Fruit fly (Drosophila melanogaster): Measurements from ENCODE around the gene neo.

Gene neo

dm6 chr3R:29778985-29779298 lies 40.0 kb upstream of the neo start:
- TF ChIP-seq exex (tag; optimal IDR thresholded peaks at IDR 0.05) (peak; percentile 41), Pdp1 (GFP tag; optimal IDR thresholded peaks at IDR 0.05) (peak in 1 of 2 experiments; percentile 5), slbo (GFP tag; IDR thresholded peaks at IDR 0.05) (0 out of 2 replicates have a peak, but pooled peaks have one; percentile 4), Med (GFP tag) (peak; percentile 71), sug (tag; optimal IDR thresholded peaks at IDR 0.05) (peak; percentile 20), CG2678 (tag; optimal IDR thresholded peaks at IDR 0.05) (peak; percentile 27), unc-4 (GFP tag; IDR thresholded peaks at IDR 0.05; ENCODE audit: partially characterized antibody) (peak; percentile 10; the same call in 1 of the 2 replicates), CG11696 (GFP tag; IDR thresholded peaks at IDR 0.05) (peak; percentile 31; the same call in 1 of the 2 replicates), pzg (GFP tag; optimal IDR thresholded peaks at IDR 0.05) (no peak), CG18599 (GFP tag; optimal IDR thresholded peaks at IDR 0.05) (peak; percentile 22), cwo (GFP tag; optimal IDR thresholded peaks at IDR 0.05) (peak; percentile 31), CG11695 (GFP tag; IDR thresholded peaks at IDR 0.05) (peak; percentile 16; the same call in 1 of the 3 replicates), Tbp (GFP tag; optimal IDR thresholded peaks at IDR 0.05) (no peak), Ptx1 (GFP tag; IDR thresholded peaks at IDR 0.05) (no peak), Usf (GFP tag; optimal IDR thresholded peaks at IDR 0.05) (no peak), lab (GFP tag; optimal IDR thresholded peaks at IDR 0.05) (peak; percentile 44), MESR4 (GFP tag; optimal IDR thresholded peaks at IDR 0.05) (no peak), kay (GFP tag; optimal IDR thresholded peaks at IDR 0.05) (peak; percentile 55), CG3281 (GFP tag; optimal IDR thresholded peaks at IDR 0.05) (peak; percentile 48), CG2889 (GFP tag; IDR thresholded peaks at IDR 0.05) (no peak), Kr (GFP tag; optimal IDR thresholded peaks at IDR 0.05) (no peak), CG2120 (GFP tag; optimal IDR thresholded peaks at IDR 0.05) (peak; percentile 8), D19B (GFP tag; optimal IDR thresholded peaks at IDR 0.05) (peak; percentile 8), Blimp-1 (GFP tag; optimal IDR thresholded peaks at IDR 0.05) (no peak)

- TF ChIP-seq CG12769 (tag; optimal IDR thresholded peaks at IDR 0.05) (peak; percentile 46), eyg (GFP tag; optimal IDR thresholded peaks at IDR 0.05) (no peak), vvl (GFP tag; IDR thresholded peaks at IDR 0.05) (no peak), Adf1 (GFP tag; IDR thresholded peaks at IDR 0.05) (no peak), prd (optimal IDR thresholded peaks at IDR 0.05) (no peak), prd (GFP tag; IDR thresholded peaks at IDR 0.05) (no peak), sens-2 (GFP tag; IDR thresholded peaks at IDR 0.05) (0 out of 2 replicates have a peak, but pooled peaks have one; percentile 6), CG2875 (GFP tag; optimal IDR thresholded peaks at IDR 0.05) (no peak), Atf6 (GFP tag; IDR thresholded peaks at IDR 0.05) (no peak), Hsf (GFP tag; optimal IDR thresholded peaks at IDR 0.05) (no peak), CG13424 (tag; optimal IDR thresholded peaks at IDR 0.05) (no peak), CG1647 (GFP tag; optimal IDR thresholded peaks at IDR 0.05) (no peak), Hr78 (GFP tag; optimal IDR thresholded peaks at IDR 0.05) (no peak), Pdp1 (GFP tag; optimal IDR thresholded peaks at IDR 0.05) (peak in 1 of 2 experiments; percentile 42), PHDP (tag; optimal IDR thresholded peaks at IDR 0.05) (no peak), fd102C (GFP tag; optimal IDR thresholded peaks at IDR 0.05) (no peak), CG7745 (tag; optimal IDR thresholded peaks at IDR 0.05) (no peak), CG13287 (GFP tag; IDR thresholded peaks at IDR 0.05; ENCODE audit: partially characterized antibody) (no peak), CG10431 (GFP tag; optimal IDR thresholded peaks at IDR 0.05) (no peak), sd (tag; optimal IDR thresholded peaks at IDR 0.05) (peak; percentile 18), amos (GFP tag; IDR thresholded peaks at IDR 0.05; ENCODE audit: partially characterized antibody) (no peak), CG6813 (GFP tag; optimal IDR thresholded peaks at IDR 0.05) (no peak), tll (GFP tag; optimal IDR thresholded peaks at IDR 0.05) (no peak), CG10209 (GFP tag; optimal IDR thresholded peaks at IDR 0.05) (no peak), CG7839 (tag; optimal IDR thresholded peaks at IDR 0.05) (no peak), chinmo (GFP tag; IDR thresholded peaks at IDR 0.05; ENCODE audit: partially characterized antibody) (0 out of 4 replicates have a peak, but pooled peaks have one; percentile 9)
Observed at dm6 chr3R:29780402-29781029, 38.4 kb upstream of the neo start, which contains the start of gene fig. TSS of gene fig (minus strand) at chr3R:29780452.

Measured in whole organism, embryonic.